Worm (Caenorhabditis elegans) whole organism, L3 larva: ENCODE data around the gene ptd-2.

Source experiments
- R02D3.7 ChIP-seq: fragments of 150-350 bp; optimal IDR thresholded peaks from 2 replicates; lab custom pipeline; 2014; ENCODE audit warnings: missing biosample characterization, missing genetic modification characterization
- ama-1 ChIP-seq: fragments of 150-350 bp; optimal IDR thresholded peaks from 2 replicates; lab custom pipeline; 2018
- elt-2 ChIP-seq: sonication (generic microtip); optimal IDR thresholded peaks from 2 replicates; lab custom pipeline; 2016; ENCODE audit warnings: missing genetic modification reagents, mild to moderate bottlenecking, missing genetic modification characterization, missing compliant biosample characterization
- elt-3 ChIP-seq, 3 experiments: fragments of 150-350 bp in 1 of 3; sonication (generic microtip) in 2 of 3; optimal IDR thresholded peaks; 2 replicates in 2 of 3; 4 replicates in 1 of 3; lab custom pipeline; 2014 to 2017; ENCODE audit warnings: missing biosample characterization in 3 of 3, missing genetic modification characterization in 3 of 3
- hmg-11 ChIP-seq: sonication (generic microtip); optimal IDR thresholded peaks from 2 replicates; lab custom pipeline; 2016; ENCODE audit warnings: missing genetic modification characterization, missing compliant biosample characterization
- jun-1 ChIP-seq: fragments of 150-350 bp; optimal IDR thresholded peaks from 2 replicates; lab custom pipeline; 2014; ENCODE audit warnings: missing biosample characterization, missing genetic modification reagents, missing genetic modification characterization
- mdl-1 ChIP-seq: fragments of 150-350 bp; optimal IDR thresholded peaks from 2 replicates; lab custom pipeline; 2014; ENCODE audit warnings: missing biosample characterization, missing genetic modification characterization
- nhr-12 ChIP-seq: fragments of 150-350 bp; optimal IDR thresholded peaks from 2 replicates; lab custom pipeline; 2014; ENCODE audit warnings: missing biosample characterization, missing genetic modification characterization
- nhr-25 ChIP-seq: sonication (generic microtip); optimal IDR thresholded peaks from 2 replicates; lab custom pipeline; 2017; ENCODE audit warnings: missing biosample characterization, missing genetic modification characterization
- ztf-4 ChIP-seq: fragments of 150-350 bp; optimal IDR thresholded peaks from 2 replicates; lab custom pipeline; 2014; ENCODE audit warnings: missing biosample characterization, missing genetic modification characterization

DNA sequence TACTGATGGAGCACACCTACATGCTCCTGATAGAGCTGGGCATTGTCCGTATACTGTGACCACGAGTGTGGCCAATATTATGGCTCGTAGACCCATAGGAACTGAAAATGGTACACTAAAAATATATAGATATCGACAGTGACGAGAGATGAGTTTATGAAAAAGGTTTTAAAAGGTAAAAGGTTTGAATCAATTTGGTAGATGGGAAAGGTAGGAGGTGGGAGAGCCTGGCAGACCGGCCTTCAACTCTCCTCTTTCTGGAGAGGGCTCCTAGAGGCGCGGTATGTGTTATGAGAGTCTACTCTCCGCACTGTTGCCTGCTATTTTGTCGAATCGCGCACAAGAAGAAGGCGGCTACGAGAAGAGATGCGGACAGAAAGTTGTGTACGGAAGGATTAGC is 37.4 kb downstream of the ptd-2 start, which contains the start of gene lron-2:
- TF ChIP-seq elt-2 (tag; lab: Kevin White, UChicago): no peak
- TF ChIP-seq ama-1 (lab: Kevin White, UChicago): no peak
- TF ChIP-seq jun-1 (tag; lab: Kevin White, UChicago): no peak
- TF ChIP-seq ztf-4 (tag; lab: Kevin White, UChicago): no peak
- no peak for TF ChIP-seq elt-3 (tag; optimal IDR thresholded peaks at IDR 0.05; lab: Kevin White, UChicago)
- no peak for TF ChIP-seq mdl-1 (tag; lab: Kevin White, UChicago)
- no peak for TF ChIP-seq nhr-25 (tag; lab: Kevin White, UChicago)
- no peak for TF ChIP-seq R02D3.7
- TF ChIP-seq nhr-12 (tag; lab: Kevin White, UChicago): no peak
- no peak for TF ChIP-seq hmg-11 (tag; lab: Kevin White, UChicago)
